Worm (Caenorhabditis elegans) whole organism, L3 larva: ENCODE data around the gene Y82E9BR.8.

ENCODE experiments used
- R02D3.7 ChIP-seq: fragments of 150-350 bp; optimal IDR thresholded peaks from 2 replicates; lab custom pipeline; 2014; ENCODE audit warnings: missing biosample characterization, missing genetic modification characterization
- ZK546.5 ChIP-seq: sonication (generic microtip); optimal IDR thresholded peaks from 2 replicates; lab custom pipeline; 2017; ENCODE audit warnings: missing biosample characterization, missing genetic modification characterization
- aly-2 ChIP-seq: fragments of 150-350 bp; optimal IDR thresholded peaks from 2 replicates; lab custom pipeline; 2014; ENCODE audit warnings: missing biosample characterization, missing genetic modification characterization
- ceh-16 ChIP-seq: sonication (generic microtip); optimal IDR thresholded peaks from 2 replicates; lab custom pipeline; 2017; ENCODE audit warnings: missing biosample characterization, missing genetic modification characterization
- ceh-9 ChIP-seq: sonication (generic microtip); optimal IDR thresholded peaks from 2 replicates; lab custom pipeline; 2018; ENCODE audit warnings: missing biosample characterization, missing genetic modification characterization
- egl-5 ChIP-seq: fragments of 150-350 bp; optimal IDR thresholded peaks from 2 replicates; lab custom pipeline; 2017; ENCODE audit warnings: missing biosample characterization, missing genetic modification reagents, missing genetic modification characterization, inconsistent platforms
- elt-1 ChIP-seq: fragments of 150-350 bp; optimal IDR thresholded peaks from 2 replicates; lab custom pipeline; 2014; ENCODE audit warnings: missing biosample characterization, missing genetic modification characterization
- elt-3 ChIP-seq, 3 experiments: fragments of 150-350 bp in 1 of 3; sonication (generic microtip) in 2 of 3; optimal IDR thresholded peaks; 2 replicates in 2 of 3; 4 replicates in 1 of 3; lab custom pipeline; 2014 to 2017; ENCODE audit warnings: missing biosample characterization in 3 of 3, missing genetic modification characterization in 3 of 3
- fkh-10 ChIP-seq: sonication (generic microtip); optimal IDR thresholded peaks from 2 replicates; lab custom pipeline; 2017; ENCODE audit warnings: missing biosample characterization, missing genetic modification reagents, missing genetic modification characterization
- fkh-2 ChIP-seq: fragments of 150-350 bp; optimal IDR thresholded peaks from 2 replicates; lab custom pipeline; 2014; ENCODE audit warnings: missing biosample characterization, missing genetic modification reagents, missing genetic modification characterization
- fos-1 ChIP-seq: fragments of 150-350 bp; optimal IDR thresholded peaks from 2 replicates; lab custom pipeline; 2014; ENCODE audit warnings: missing biosample characterization, missing genetic modification characterization
- lin-15B ChIP-seq: fragments of 150-350 bp; optimal IDR thresholded peaks from 2 replicates; lab custom pipeline; 2014; ENCODE audit warnings: missing biosample characterization, missing genetic modification characterization
- lin-39 ChIP-seq: fragments of 150-350 bp; optimal IDR thresholded peaks from 2 replicates; lab custom pipeline; 2018; ENCODE audit warnings: missing biosample characterization, missing genetic modification reagents, missing genetic modification characterization
- lsy-12 ChIP-seq: sonication (generic microtip); optimal IDR thresholded peaks from 2 replicates; lab custom pipeline; 2016; ENCODE audit warnings: mild to moderate bottlenecking, missing genetic modification characterization, missing compliant biosample characterization
- mdl-1 ChIP-seq: fragments of 150-350 bp; optimal IDR thresholded peaks from 2 replicates; lab custom pipeline; 2014; ENCODE audit warnings: missing biosample characterization, missing genetic modification characterization
- mml-1 ChIP-seq: fragments of 150-350 bp; sonication (generic microtip); optimal IDR thresholded peaks from 3 replicates; lab custom pipeline; 2014; ENCODE audit warnings: missing biosample characterization, missing genetic modification characterization
- nfya-1 ChIP-seq: sonication (generic microtip); optimal IDR thresholded peaks from 2 replicates; lab custom pipeline; 2017; ENCODE audit warnings: missing genetic modification characterization, mild to moderate bottlenecking, missing compliant biosample characterization, antibody characterized with exemption, moderate library complexity; ENCODE audit not compliant: insufficient read depth
- nhr-12 ChIP-seq: fragments of 150-350 bp; optimal IDR thresholded peaks from 2 replicates; lab custom pipeline; 2014; ENCODE audit warnings: missing biosample characterization, missing genetic modification characterization
- nhr-237 ChIP-seq: fragments of 150-350 bp; optimal IDR thresholded peaks from 2 replicates; lab custom pipeline; 2014; ENCODE audit warnings: missing biosample characterization, missing genetic modification characterization
- nhr-25 ChIP-seq: sonication (generic microtip); optimal IDR thresholded peaks from 2 replicates; lab custom pipeline; 2017; ENCODE audit warnings: missing biosample characterization, missing genetic modification characterization
- nhr-28 ChIP-seq: fragments of 150-350 bp; optimal IDR thresholded peaks from 2 replicates; lab custom pipeline; 2014; ENCODE audit warnings: missing biosample characterization, missing genetic modification characterization
- nhr-43 ChIP-seq: sonication (generic microtip); optimal IDR thresholded peaks from 2 replicates; lab custom pipeline; 2016; ENCODE audit warnings: mild to moderate bottlenecking, missing genetic modification characterization, missing compliant biosample characterization; ENCODE audit not compliant: poor library complexity, severe bottlenecking
- nhr-67 ChIP-seq: fragments of 150-350 bp; optimal IDR thresholded peaks from 2 replicates; lab custom pipeline; 2014; ENCODE audit warnings: missing biosample characterization, missing genetic modification characterization
- nhr-76 ChIP-seq: fragments of 150-350 bp; sonication (generic microtip); optimal IDR thresholded peaks from 5 replicates; lab custom pipeline; 2014; ENCODE audit warnings: missing biosample characterization, missing genetic modification characterization
- nhr-77 ChIP-seq: fragments of 150-350 bp; optimal IDR thresholded peaks from 2 replicates; lab custom pipeline; 2014; ENCODE audit warnings: missing biosample characterization, missing genetic modification characterization
- pha-4 ChIP-seq: fragments of 150-350 bp; optimal IDR thresholded peaks from 2 replicates; lab custom pipeline; 2014; ENCODE audit warnings: missing biosample characterization, missing genetic modification reagents, missing genetic modification characterization
- pqm-1 ChIP-seq: fragments of 150-350 bp; optimal IDR thresholded peaks from 2 replicates; lab custom pipeline; 2017; ENCODE audit warnings: missing biosample characterization, missing genetic modification characterization, inconsistent platforms
- sea-2 ChIP-seq: fragments of 150-350 bp; sonication (generic microtip); optimal IDR thresholded peaks from 4 replicates; lab custom pipeline; 2014; ENCODE audit warnings: missing biosample characterization, missing genetic modification reagents, missing genetic modification characterization
- skn-1 ChIP-seq: fragments of 150-350 bp; optimal IDR thresholded peaks from 2 replicates; lab custom pipeline; 2014; ENCODE audit warnings: missing biosample characterization, missing genetic modification characterization
- snpc-4 ChIP-seq: fragments of 150-350 bp; optimal IDR thresholded peaks from 2 replicates; lab custom pipeline; 2014; ENCODE audit warnings: missing biosample characterization, missing genetic modification characterization
- unc-39 ChIP-seq: sonication (generic microtip); optimal IDR thresholded peaks from 4 replicates; lab custom pipeline; 2017; ENCODE audit warnings: missing biosample characterization, missing genetic modification characterization
- unc-62 ChIP-seq: fragments of 150-350 bp; sonication (generic microtip); optimal IDR thresholded peaks from 4 replicates; lab custom pipeline; 2014; ENCODE audit warnings: missing biosample characterization, missing genetic modification reagents, missing genetic modification characterization
- zag-1 ChIP-seq: fragments of 150-350 bp; optimal IDR thresholded peaks from 2 replicates; lab custom pipeline; 2014; ENCODE audit warnings: missing biosample characterization, missing genetic modification characterization
- ztf-11 ChIP-seq: fragments of 150-350 bp; optimal IDR thresholded peaks from 2 replicates; lab custom pipeline; 2014; ENCODE audit warnings: missing biosample characterization, missing genetic modification characterization
- ztf-4 ChIP-seq: fragments of 150-350 bp; optimal IDR thresholded peaks from 2 replicates; lab custom pipeline; 2014; ENCODE audit warnings: missing biosample characterization, missing genetic modification characterization

Y82E9BR.8 gene

ce11 chrIII:1359669-1360068 is 1.8 kb upstream of the Y82E9BR.8 start, which contains the start of gene Y82E9BR.9:
Gene Y82E9BR.9, minus strand, starts transcription at chrIII:1359769.
- TF ChIP-seq ztf-4 (tag; lab: Kevin White, UChicago) (no peak), lin-39 (tag; lab: Kevin White, UChicago) (no peak), mml-1 (tag; lab: Kevin White, UChicago) (no peak), fos-1 (no peak), lin-15B (tag; lab: Kevin White, UChicago) (no peak), nhr-43 (tag; lab: Kevin White, UChicago) (no peak), nhr-12 (tag; lab: Kevin White, UChicago) (no peak), fkh-10 (no peak), ceh-9 (tag; lab: Kevin White, UChicago) (no peak), ZK546.5 (tag; lab: Kevin White, UChicago) (no peak), nhr-67 (tag; lab: Kevin White, UChicago) (no peak), aly-2 (tag; lab: Kevin White, UChicago) (no peak)

- TF ChIP-seq mdl-1 (tag; lab: Kevin White, UChicago) (no peak), elt-1 (tag; lab: Kevin White, UChicago) (no peak), nhr-67 (tag; lab: Kevin White, UChicago) (no peak), R02D3.7 (no peak), fkh-2 (no peak), pha-4 (tag; lab: Kevin White, UChicago) (no peak), unc-62 (no peak), elt-3 (tag; optimal IDR thresholded peaks at IDR 0.05; lab: Kevin White, UChicago) (no peak), ztf-11 (tag; lab: Kevin White, UChicago) (no peak), nhr-77 (tag; lab: Kevin White, UChicago) (no peak), nhr-25 (tag; lab: Kevin White, UChicago) (no peak), skn-1 (tag; lab: Kevin White, UChicago) (no peak), ceh-16 (no peak), snpc-4 (tag; lab: Kevin White, UChicago) (no peak), nhr-28 (tag; lab: Kevin White, UChicago) (no peak), fkh-10 (no peak), egl-5 (tag; lab: Kevin White, UChicago) (no peak), nfya-1 (no peak)
Measured at ce11 chrIII:1355320-1355719, 2.6 kb downstream of the Y82E9BR.8 start, which contains the start of gene Y82E9BL.1. Gene Y82E9BL.1, minus strand, starts transcription at chrIII:1355420.

- TF ChIP-seq zag-1 (tag; lab: Kevin White, UChicago) (no peak), sea-2 (GFP tag; lab: Kevin White, UChicago) (no peak), fkh-10 (no peak), ceh-16 (no peak), nhr-12 (tag; lab: Kevin White, UChicago) (no peak), pha-4 (tag; lab: Kevin White, UChicago) (no peak), nhr-237 (tag; lab: Kevin White, UChicago) (no peak), nhr-25 (tag; lab: Kevin White, UChicago) (no peak), nhr-76 (no peak), ztf-4 (tag; lab: Kevin White, UChicago) (no peak), lsy-12 (no peak), lin-39 (tag; lab: Kevin White, UChicago) (no peak), nhr-43 (tag; lab: Kevin White, UChicago) (no peak)
Measured at ce11 chrIII:1354523-1354922, 3.4 kb downstream of the Y82E9BR.8 start.

ce11 chrIII:1350745-1351144 is 7.1 kb downstream of the Y82E9BR.8 start, which contains the start of gene Y82E9BL.3:
Gene Y82E9BL.3, minus strand, starts transcription at chrIII:1350845.
- no peak for TF ChIP-seq egl-5 (tag; lab: Kevin White, UChicago)
- TF ChIP-seq nhr-43 (tag; lab: Kevin White, UChicago), result no peak
- TF ChIP-seq nfya-1, result no peak
- TF ChIP-seq mdl-1 (tag; lab: Kevin White, UChicago), result no peak
- no peak for TF ChIP-seq unc-39 (tag; lab: Kevin White, UChicago)
- TF ChIP-seq lin-15B (tag; lab: Kevin White, UChicago), result no peak
- no peak for TF ChIP-seq nhr-77 (tag; lab: Kevin White, UChicago)
- no peak for TF ChIP-seq ceh-16
- TF ChIP-seq snpc-4 (tag; lab: Kevin White, UChicago), result no peak
- no peak for TF ChIP-seq ceh-9 (tag; lab: Kevin White, UChicago)
- no peak for TF ChIP-seq nhr-28 (tag; lab: Kevin White, UChicago)
- TF ChIP-seq pha-4 (tag; lab: Kevin White, UChicago), result no peak
- TF ChIP-seq nhr-12 (tag; lab: Kevin White, UChicago), result no peak
- TF ChIP-seq pqm-1 (tag; lab: Kevin White, UChicago), result no peak
